Worm (Caenorhabditis elegans) whole organism, L4 larva: ENCODE measurements around the gene T10B9.9.

ENCODE experiments used
- Y48G9A.11 ChIP-seq: fragments of 200-800 bp; sonication (Bioruptor generic); IDR thresholded peaks from 2 replicates; pipeline ENCODE4 v1.3.6; 2022; ENCODE audit warnings: missing genetic modification reagents, missing genetic modification characterization, missing compliant biosample characterization
- ama-1 ChIP-seq: fragments of 150-350 bp; optimal IDR thresholded peaks from 2 replicates; lab custom pipeline; 2014; ENCODE audit warnings: inconsistent platforms, mixed read lengths
- arid-1 ChIP-seq: fragments of 200-800 bp; sonication (Bioruptor generic); conservative IDR thresholded peaks from 2 replicates; pipeline ENCODE4 v1.3.6; 2022; ENCODE audit warnings: missing genetic modification reagents, missing genetic modification characterization, missing compliant biosample characterization
- ceh-32 ChIP-seq: sonication (generic microtip); optimal IDR thresholded peaks from 2 replicates; lab custom pipeline; 2016; ENCODE audit warnings: mild to moderate bottlenecking, missing genetic modification characterization, missing compliant biosample characterization; ENCODE audit not compliant: poor library complexity
- ces-1 ChIP-seq: fragments of 150-350 bp; sonication (generic microtip); optimal IDR thresholded peaks from 4 replicates; lab custom pipeline; 2014; ENCODE audit warnings: missing biosample characterization, missing genetic modification reagents, missing genetic modification characterization
- egl-43 ChIP-seq: fragments of 200-800 bp; sonication (Bioruptor generic); IDR thresholded peaks from 2 replicates; pipeline ENCODE4 v1.3.6; 2022; ENCODE audit warnings: missing genetic modification reagents, missing genetic modification characterization, missing compliant biosample characterization
- lin-13 ChIP-seq: fragments of 150-350 bp; optimal IDR thresholded peaks from 2 replicates; lab custom pipeline; 2014; ENCODE audit warnings: missing biosample characterization, missing genetic modification reagents, missing genetic modification characterization
- nhr-11 ChIP-seq: fragments of 150-350 bp; optimal IDR thresholded peaks from 2 replicates; lab custom pipeline; 2014; ENCODE audit warnings: missing biosample characterization, missing genetic modification characterization
- sdz-12 ChIP-seq: fragments of 200-800 bp; sonication (Bioruptor generic); optimal IDR thresholded peaks from 2 replicates; lab custom pipeline; 2018; ENCODE audit warnings: mild to moderate bottlenecking, missing genetic modification characterization, missing compliant biosample characterization
- set-16 ChIP-seq: fragments of 200-800 bp; sonication (Bioruptor generic); IDR thresholded peaks from 2 replicates; pipeline ENCODE4 v1.3.6; 2022; ENCODE audit warnings: missing genetic modification reagents, missing genetic modification characterization, missing compliant biosample characterization
- snpc-4 ChIP-seq: fragments of 150-350 bp; optimal IDR thresholded peaks from 2 replicates; lab custom pipeline; 2014; ENCODE audit warnings: missing biosample characterization, missing genetic modification characterization
- zag-1 ChIP-seq: fragments of 150-350 bp; optimal IDR thresholded peaks from 2 replicates; lab custom pipeline; 2014; ENCODE audit warnings: missing biosample characterization, missing genetic modification characterization

DNA sequence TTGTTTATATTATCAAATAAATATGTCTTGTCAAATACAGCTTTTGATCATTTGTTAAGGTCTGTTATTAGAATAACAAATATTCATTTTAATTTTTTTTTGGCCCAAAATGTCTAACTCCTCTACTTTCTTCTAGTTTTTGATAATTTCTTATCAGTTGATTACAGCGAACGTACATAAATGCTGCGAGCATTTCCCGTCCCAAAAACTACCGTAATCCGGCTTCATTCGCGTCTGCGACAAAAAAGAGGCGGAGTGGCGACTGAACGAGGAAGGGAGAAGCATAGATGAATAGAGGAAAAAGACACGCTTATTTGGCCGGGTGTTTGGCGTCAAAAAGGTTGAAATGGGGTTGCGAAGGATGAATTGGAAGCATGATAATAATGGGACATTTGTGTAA is 35.1 kb downstream of the T10B9.9 start:
- TF ChIP-seq lin-13 (GFP tag; lab: Kevin White, UChicago), result no peak
- no peak for TF ChIP-seq ces-1 (GFP tag; lab: Kevin White, UChicago)
- no peak for TF ChIP-seq sdz-12 (GFP tag; lab: Kevin White, UChicago)
- TF ChIP-seq set-16 (GFP tag; lab: Robert Waterston, UW), result no peak
- TF ChIP-seq nhr-11 (tag; lab: Kevin White, UChicago), result no peak
- TF ChIP-seq zag-1 (tag; lab: Kevin White, UChicago), result no peak
- TF ChIP-seq Y48G9A.11 (GFP tag; lab: Robert Waterston, UW), result no peak
- no peak for TF ChIP-seq egl-43 (GFP tag; lab: Robert Waterston, UW)
- no peak for TF ChIP-seq arid-1
- TF ChIP-seq ceh-32 (tag; lab: Kevin White, UChicago), result no peak
- TF ChIP-seq snpc-4 (tag; lab: Kevin White, UChicago), result no peak
- TF ChIP-seq ama-1 (lab: Kevin White, UChicago), result no peak
